Fruit fly (Drosophila melanogaster) whole organism, embryonic: ENCODE results near the gene Ir31a.

Experiments
- ATbp ChIP-seq: fragments of 200-800 bp; sonication (Bioruptor generic); optimal IDR thresholded peaks from 2 replicates; lab custom pipeline; 2017; ENCODE audit warnings: missing biosample characterization, mild to moderate bottlenecking, missing genetic modification characterization, missing genetic modification reagents
- Abd-B ChIP-seq: fragments of 200-800 bp; sonication (Bioruptor generic); optimal IDR thresholded peaks from 2 replicates; lab custom pipeline; 2018; ENCODE audit warnings: missing biosample characterization, mild to moderate bottlenecking, missing genetic modification characterization, moderate library complexity
- Adf1 ChIP-seq: fragments of 200-800 bp; sonication (Bioruptor generic); IDR thresholded peaks from 2 replicates; pipeline ENCODE4 v1.3.6; 2022; ENCODE audit warnings: missing biosample characterization, missing genetic modification characterization
- CG10431 ChIP-seq: fragments of 200-800 bp; sonication (Bioruptor generic); optimal IDR thresholded peaks from 3 replicates; lab custom pipeline; 2018; ENCODE audit warnings: missing biosample characterization, mild to moderate bottlenecking, missing genetic modification characterization
- CG10543 ChIP-seq: fragments of 200-800 bp; sonication (Bioruptor generic); optimal IDR thresholded peaks from 3 replicates; lab custom pipeline; 2017; ENCODE audit warnings: missing biosample characterization, mild to moderate bottlenecking, missing genetic modification characterization, moderate library complexity
- CG10979 ChIP-seq: fragments of 200-800 bp; sonication (Bioruptor generic); optimal IDR thresholded peaks from 2 replicates; lab custom pipeline; 2018; ENCODE audit warnings: missing biosample characterization, mild to moderate bottlenecking, missing genetic modification characterization, moderate library complexity
- CG12659 ChIP-seq: fragments of 200-800 bp; sonication (Bioruptor generic); optimal IDR thresholded peaks from 3 replicates; lab custom pipeline; 2017; ENCODE audit warnings: mild to moderate bottlenecking, missing biosample characterization, missing genetic modification reagents, missing genetic modification characterization
- CG12942 ChIP-seq: fragments of 200-800 bp; sonication (Bioruptor generic); optimal IDR thresholded peaks from 3 replicates; lab custom pipeline; 2016; ENCODE audit warnings: missing biosample characterization, missing genetic modification characterization
- CG13624 ChIP-seq: fragments of 200-800 bp; sonication (Bioruptor generic); optimal IDR thresholded peaks from 2 replicates; lab custom pipeline; 2016; ENCODE audit warnings: missing biosample characterization, missing genetic modification characterization
- CG14667 ChIP-seq: fragments of 200-800 bp; sonication (Bioruptor generic); IDR thresholded peaks from 2 replicates; pipeline ENCODE4 v1.3.6; 2022; ENCODE audit warnings: missing biosample characterization, missing genetic modification characterization
- CG1647 ChIP-seq: fragments of 200-800 bp; sonication (Bioruptor generic); optimal IDR thresholded peaks from 3 replicates; lab custom pipeline; 2016; ENCODE audit warnings: missing biosample characterization, missing genetic modification characterization
- CG16863 ChIP-seq: fragments of 200-800 bp; sonication (Bioruptor generic); optimal IDR thresholded peaks from 3 replicates; lab custom pipeline; 2016; ENCODE audit warnings: missing biosample characterization, missing genetic modification characterization
- CG17186 ChIP-seq: fragments of 200-800 bp; sonication (Bioruptor generic); optimal IDR thresholded peaks from 3 replicates; lab custom pipeline; 2017; ENCODE audit warnings: missing biosample characterization, missing genetic modification reagents, missing genetic modification characterization
- CG17361 ChIP-seq: fragments of 200-800 bp; sonication (Bioruptor generic); IDR thresholded peaks from 3 replicates; pipeline ENCODE4 v1.3.6; 2022; ENCODE audit warnings: missing biosample characterization, missing genetic modification characterization
- CG32767 ChIP-seq: fragments of 200-800 bp; sonication (Bioruptor generic); IDR thresholded peaks from 2 replicates; pipeline ENCODE4 v1.3.6; 2022; ENCODE audit warnings: missing biosample characterization, missing genetic modification characterization
- CG32772 ChIP-seq: fragments of 200-800 bp; sonication (Bioruptor generic); IDR thresholded peaks from 2 replicates; pipeline ENCODE4 v1.3.6; 2022; ENCODE audit warnings: missing biosample characterization, missing genetic modification characterization
- CG3407 ChIP-seq: fragments of 200-800 bp; sonication (Bioruptor generic); optimal IDR thresholded peaks from 2 replicates; lab custom pipeline; 2018; ENCODE audit warnings: missing biosample characterization, mild to moderate bottlenecking, missing genetic modification characterization
- CG6689 ChIP-seq: fragments of 200-800 bp; sonication (Bioruptor generic); IDR thresholded peaks from 2 replicates; pipeline ENCODE4 v1.3.6; 2022; ENCODE audit warnings: missing biosample characterization, missing genetic modification characterization
- CG7839 ChIP-seq: fragments of 200-800 bp; sonication (Bioruptor generic); optimal IDR thresholded peaks from 3 replicates; lab custom pipeline; 2018; ENCODE audit warnings: missing biosample characterization, mild to moderate bottlenecking, missing genetic modification characterization, moderate library complexity
- CG8281 ChIP-seq: fragments of 200-800 bp; sonication (Bioruptor generic); optimal IDR thresholded peaks from 2 replicates; lab custom pipeline; 2018; ENCODE audit warnings: missing biosample characterization, mild to moderate bottlenecking, missing genetic modification characterization, moderate library complexity
- CG9437 ChIP-seq: fragments of 200-800 bp; sonication (Bioruptor generic); optimal IDR thresholded peaks from 2 replicates; lab custom pipeline; 2018; ENCODE audit warnings: missing biosample characterization, mild to moderate bottlenecking, missing genetic modification characterization
- CG9817 ChIP-seq: fragments of 200-800 bp; sonication (Bioruptor generic); optimal IDR thresholded peaks from 2 replicates; lab custom pipeline; 2018; ENCODE audit warnings: missing biosample characterization, mild to moderate bottlenecking, missing genetic modification characterization, moderate library complexity
- CG9876 ChIP-seq: fragments of 200-800 bp; sonication (Bioruptor generic); optimal IDR thresholded peaks from 2 replicates; lab custom pipeline; 2016; ENCODE audit warnings: missing biosample characterization, missing genetic modification characterization
- Camta ChIP-seq: fragments of 200-800 bp; sonication (Bioruptor generic); optimal IDR thresholded peaks from 2 replicates; lab custom pipeline; 2016; ENCODE audit warnings: missing biosample characterization, missing genetic modification characterization
- Dip2 ChIP-seq: fragments of 200-800 bp; sonication (Bioruptor generic); IDR thresholded peaks from 2 replicates; pipeline ENCODE4 v1.3.6; 2022; ENCODE audit warnings: missing biosample characterization, missing genetic modification characterization
- Doc2 ChIP-seq: fragments of 200-800 bp; sonication (Bioruptor generic); IDR thresholded peaks from 2 replicates; pipeline ENCODE4 v1.3.6; 2022; ENCODE audit warnings: missing biosample characterization, missing genetic modification characterization
- Fer3 ChIP-seq: fragments of 200-800 bp; sonication (Bioruptor generic); optimal IDR thresholded peaks from 2 replicates; lab custom pipeline; 2018; ENCODE audit warnings: missing biosample characterization, mild to moderate bottlenecking, missing genetic modification characterization, moderate library complexity
- HmgD ChIP-seq: fragments of 200-800 bp; sonication (Bioruptor generic); optimal IDR thresholded peaks from 3 replicates; lab custom pipeline; 2016; ENCODE audit warnings: missing biosample characterization, missing genetic modification characterization
- HmgZ ChIP-seq: fragments of 200-800 bp; sonication (Bioruptor generic); optimal IDR thresholded peaks from 2 replicates; lab custom pipeline; 2018; ENCODE audit warnings: missing biosample characterization, mild to moderate bottlenecking, missing genetic modification characterization
- Hmr ChIP-seq: fragments of 200-800 bp; sonication (Bioruptor generic); optimal IDR thresholded peaks from 3 replicates; lab custom pipeline; 2017; ENCODE audit warnings: mild to moderate bottlenecking, missing biosample characterization, missing genetic modification reagents, missing genetic modification characterization
- Hr51 ChIP-seq, 2 experiments: fragments of 200-800 bp; sonication (Bioruptor generic); optimal IDR thresholded peaks; 2 replicates in 1 of 2; 3 replicates in 1 of 2; lab custom pipeline; 2016 to 2018; ENCODE audit warnings: missing biosample characterization in 2 of 2, missing genetic modification characterization in 2 of 2, mild to moderate bottlenecking in 1 of 2, moderate library complexity in 1 of 2
- Max ChIP-seq: fragments of 200-800 bp; sonication (Bioruptor generic); optimal IDR thresholded peaks from 2 replicates; lab custom pipeline; 2016; ENCODE audit warnings: missing biosample characterization, mild to moderate bottlenecking, missing genetic modification characterization
- Meics ChIP-seq: fragments of 200-800 bp; sonication (Bioruptor generic); optimal IDR thresholded peaks from 2 replicates; lab custom pipeline; 2017; ENCODE audit warnings: missing biosample characterization, mild to moderate bottlenecking, missing genetic modification characterization
- NfI ChIP-seq: fragments of 200-800 bp; sonication (Bioruptor generic); optimal IDR thresholded peaks from 3 replicates; lab custom pipeline; 2018; ENCODE audit warnings: missing biosample characterization, mild to moderate bottlenecking, missing genetic modification characterization, moderate library complexity
- Poxn ChIP-seq: fragments of 200-800 bp; sonication (Bioruptor generic); IDR thresholded peaks from 2 replicates; pipeline ENCODE4 v1.3.6; 2022; ENCODE audit warnings: missing biosample characterization, missing genetic modification characterization
- Side ChIP-seq: fragments of 200-800 bp; sonication (Bioruptor generic); optimal IDR thresholded peaks from 2 replicates; lab custom pipeline; 2016; ENCODE audit warnings: missing biosample characterization, missing genetic modification characterization
- Trl ChIP-seq, 3 experiments: fragments of >200 bp in 2 of 3; fragments of 200-800 bp in 1 of 3; sonication (Bioruptor generic) in 1 of 3; optimal IDR thresholded peaks; 2 replicates in 1 of 3; 3 replicates in 2 of 3; lab custom pipeline; 2016 to 2017; ENCODE audit warnings: missing biosample characterization in 1 of 3, missing genetic modification characterization in 1 of 3
- cas ChIP-seq: fragments of 200-800 bp; sonication (Bioruptor generic); IDR thresholded peaks from 2 replicates; pipeline ENCODE4 v1.3.6; 2022; ENCODE audit warnings: missing biosample characterization, missing genetic modification characterization
- dan ChIP-seq: fragments of 200-800 bp; sonication (Bioruptor generic); IDR thresholded peaks from 2 replicates; pipeline ENCODE4 v1.3.6; 2022; ENCODE audit warnings: missing biosample characterization, missing genetic modification characterization
- ems ChIP-seq: fragments of 200-800 bp; sonication (Bioruptor generic); optimal IDR thresholded peaks from 3 replicates; lab custom pipeline; 2016; ENCODE audit warnings: missing biosample characterization, missing genetic modification characterization
- fu2 ChIP-seq: fragments of 200-800 bp; sonication (Bioruptor generic); optimal IDR thresholded peaks from 2 replicates; lab custom pipeline; 2016; ENCODE audit warnings: missing biosample characterization, missing genetic modification characterization
- gro ChIP-seq: fragments of 200-800 bp; sonication (Bioruptor generic); optimal IDR thresholded peaks from 2 replicates; lab custom pipeline; 2016; ENCODE audit warnings: missing biosample characterization, missing genetic modification characterization
- hbn ChIP-seq: fragments of 200-800 bp; sonication (Bioruptor generic); IDR thresholded peaks from 2 replicates; pipeline ENCODE4 v1.3.6; 2022; ENCODE audit warnings: missing biosample characterization, missing genetic modification characterization; ENCODE audit not compliant: partially characterized antibody
- jumu ChIP-seq: fragments of 200-800 bp; sonication (Bioruptor generic); optimal IDR thresholded peaks from 3 replicates; lab custom pipeline; 2016; ENCODE audit warnings: missing biosample characterization, missing genetic modification characterization
- mld ChIP-seq: fragments of 200-800 bp; sonication (Bioruptor generic); IDR thresholded peaks from 3 replicates; pipeline ENCODE4 v1.3.6; 2022; ENCODE audit warnings: missing biosample characterization, missing genetic modification characterization; ENCODE audit not compliant: partially characterized antibody
- pan ChIP-seq, 4 experiments: fragments of >200 bp in 3 of 4; fragments of 200-800 bp in 1 of 4; sonication (Bioruptor generic) in 1 of 4; optimal IDR thresholded peaks in 3 of 4; IDR thresholded peaks in 1 of 4; 2 replicates each; pipeline versions ENCODE4 v1.3.6 to Lab custom; 2017 to 2022; ENCODE audit warnings: missing biosample characterization in 2 of 4, missing genetic modification characterization in 2 of 4, mixed read lengths in 1 of 4
- pb ChIP-seq: fragments of 200-800 bp; sonication (Bioruptor generic); optimal IDR thresholded peaks from 3 replicates; lab custom pipeline; 2016; ENCODE audit warnings: missing biosample characterization, missing genetic modification characterization
- ro ChIP-seq: fragments of 200-800 bp; sonication (Bioruptor generic); IDR thresholded peaks from 2 replicates; pipeline ENCODE4 v1.3.6; 2022; ENCODE audit warnings: missing biosample characterization, missing genetic modification characterization
- sisA ChIP-seq: fragments of 200-800 bp; sonication (Bioruptor generic); IDR thresholded peaks from 2 replicates; pipeline ENCODE4 v1.3.6; 2022; ENCODE audit warnings: missing biosample characterization, missing genetic modification characterization

Ir31a gene

DNA sequence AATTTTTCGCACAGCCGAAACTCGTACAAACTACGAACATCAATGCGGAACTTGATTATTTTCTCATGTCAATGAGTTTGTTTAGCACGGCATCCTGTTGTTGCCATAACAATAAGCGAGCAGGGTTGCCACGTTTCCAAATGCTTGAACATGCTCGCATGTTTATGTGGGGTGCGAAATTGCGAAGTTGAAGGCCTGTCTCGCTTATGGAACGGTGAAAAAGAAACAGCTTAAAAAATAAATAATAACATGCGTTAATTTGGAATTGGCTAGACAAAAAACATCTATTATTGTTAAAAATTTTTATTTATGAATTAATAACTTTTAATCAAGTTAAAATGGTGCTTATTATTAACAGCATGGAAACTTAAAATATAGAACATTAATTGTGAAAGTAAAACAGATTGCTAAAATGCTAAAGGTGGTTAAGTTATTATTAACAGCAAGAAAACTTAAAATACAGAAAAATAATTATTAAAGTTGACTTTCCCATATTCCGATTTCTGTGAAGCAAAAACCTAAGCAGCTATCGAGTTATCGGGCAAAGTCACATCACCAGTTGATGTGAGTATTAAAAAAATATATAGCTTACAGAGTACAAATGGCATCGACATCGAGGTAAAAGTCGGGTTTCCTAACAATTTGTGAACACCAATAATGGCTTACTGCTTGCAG lies 25.6 kb downstream of the Ir31a start, which contains the start of the genes Bug22 and TfIIB (continued):
- no peak for TF ChIP-seq dan
- TF ChIP-seq CG3407 (GFP tag; lab: Kevin White, UChicago) = peak; percentile 18
- TF ChIP-seq CG1647 (GFP tag; lab: Kevin White, UChicago) = peak; percentile 47
- no peak for TF ChIP-seq ro (GFP tag; lab: Robert Waterston, UW)
- no peak for TF ChIP-seq CG9817 (tag; lab: Kevin White, UChicago)
- peak; percentile 41 for TF ChIP-seq CG9876 (GFP tag; lab: Kevin White, UChicago)
- peak; percentile 62 for TF ChIP-seq CG13624
- peak; percentile 70 for TF ChIP-seq Fer3
- TF ChIP-seq Hr51 (GFP tag; optimal IDR thresholded peaks at IDR 0.05; lab: Kevin White, UChicago) = peak; percentile 75 to 76
- peak; percentile 74 for TF ChIP-seq Meics (GFP tag; lab: Kevin White, UChicago)
- peak; percentile 52 for TF ChIP-seq ems (GFP tag; lab: Kevin White, UChicago)
- TF ChIP-seq Adf1 = peak; percentile 30; the same call in 1 of the 2 replicates
- TF ChIP-seq CG6689 (GFP tag; lab: Robert Waterston, UW) = peak; percentile 85
- TF ChIP-seq Max (GFP tag; lab: Kevin White, UChicago) = peak; percentile 85
- TF ChIP-seq jumu (GFP tag; lab: Kevin White, UChicago) = peak; percentile 61
- peak; percentile 54 for TF ChIP-seq HmgZ (tag; lab: Kevin White, UChicago)
- TF ChIP-seq CG9437 = peak; percentile 34
- TF ChIP-seq CG7839 (tag; lab: Kevin White, UChicago) = no peak
- no peak for TF ChIP-seq pan (optimal IDR thresholded peaks at IDR 0.05; lab: Kevin White, UChicago)
- peak in 1 of 2 experiments; percentile 76 for TF ChIP-seq pan (GFP tag; optimal IDR thresholded peaks at IDR 0.05 in 1 of 2, IDR thresholded peaks at IDR 0.05 in 1 of 2)
- TF ChIP-seq CG16863 (GFP tag; lab: Kevin White, UChicago) = peak; percentile 35
- peak; percentile 18 for TF ChIP-seq CG10431 (GFP tag; lab: Kevin White, UChicago)
- TF ChIP-seq gro = peak; percentile 19
- no peak for TF ChIP-seq Dip2 (GFP tag; lab: Robert Waterston, UW)
- no peak for TF ChIP-seq pb (GFP tag; lab: Kevin White, UChicago)
- no peak for TF ChIP-seq Hmr (GFP tag; lab: Kevin White, UChicago)
- peak; percentile 42 for TF ChIP-seq CG10979
- TF ChIP-seq CG14667 (GFP tag; lab: Robert Waterston, UW) = peak; percentile 62
- no peak for TF ChIP-seq hbn
- peak; percentile 83; the same call in 2 of the 3 replicates for TF ChIP-seq CG17361 (GFP tag; lab: Robert Waterston, UW)
- peak; percentile 51 for TF ChIP-seq sisA
- no peak for TF ChIP-seq Doc2 (GFP tag; lab: Robert Waterston, UW)
- TF ChIP-seq cas = no peak
- peak; percentile 71 for TF ChIP-seq CG12942 (GFP tag; lab: Kevin White, UChicago)
- peak; percentile 82 for TF ChIP-seq NfI
- TF ChIP-seq Trl (optimal IDR thresholded peaks at IDR 0.05; lab: Kevin White, UChicago) = no peak
- TF ChIP-seq Trl (GFP tag; optimal IDR thresholded peaks at IDR 0.05; lab: Kevin White, UChicago) = peak; percentile 54
- TF ChIP-seq Poxn = no peak
- TF ChIP-seq CG17186 (GFP tag; lab: Kevin White, UChicago) = no peak
- no peak for TF ChIP-seq ATbp (GFP tag; lab: Kevin White, UChicago)
- peak; percentile 83 for TF ChIP-seq CG12659 (GFP tag; lab: Kevin White, UChicago)
- no peak for TF ChIP-seq CG8281 (tag; lab: Kevin White, UChicago)
- TF ChIP-seq CG32767 (GFP tag; lab: Robert Waterston, UW) = no peak
- TF ChIP-seq Camta (GFP tag; lab: Kevin White, UChicago) = peak; percentile 53
- TF ChIP-seq mld (GFP tag; lab: Robert Waterston, UW) = no peak
- peak; percentile 50 for TF ChIP-seq Abd-B (GFP tag; lab: Kevin White, UChicago)
- peak; percentile 45; the same call in 1 of the 2 replicates for TF ChIP-seq CG32772 (GFP tag; lab: Robert Waterston, UW)
- peak; percentile 54 for TF ChIP-seq HmgD (GFP tag; lab: Kevin White, UChicago)
- TF ChIP-seq fu2 = peak; percentile 34
- TF ChIP-seq Side (GFP tag; lab: Kevin White, UChicago) = peak; percentile 37
- peak; percentile 80 for TF ChIP-seq CG10543
